Worm (Caenorhabditis elegans) whole organism, L4 larva: ENCODE measurements around the gene dmsr-8.

ENCODE experiments used
- F10B5.3 ChIP-seq: sonication (generic microtip); optimal IDR thresholded peaks from 2 replicates; lab custom pipeline; 2016; ENCODE audit warnings: mild to moderate bottlenecking, missing genetic modification characterization, missing compliant biosample characterization
- Y48G9A.11 ChIP-seq: fragments of 200-800 bp; sonication (Bioruptor generic); IDR thresholded peaks from 2 replicates; pipeline ENCODE4 v1.3.6; 2022; ENCODE audit warnings: missing genetic modification reagents, missing genetic modification characterization, missing compliant biosample characterization
- ZK337.2 ChIP-seq: fragments of 200-800 bp; sonication (Bioruptor generic); IDR thresholded peaks from 2 replicates; pipeline ENCODE4 v1.3.6; 2022; ENCODE audit warnings: missing genetic modification reagents, missing genetic modification characterization, missing compliant biosample characterization
- ZK546.5 ChIP-seq, 2 experiments: sonication (generic microtip); optimal IDR thresholded peaks; 2 replicates each; lab custom pipeline; 2017; ENCODE audit warnings: missing biosample characterization in 2 of 2, missing genetic modification characterization in 2 of 2
- aha-1 ChIP-seq: fragments of 150-350 bp; peaks from one replicate; lab custom pipeline; 2014; ENCODE audit warnings: missing biosample characterization, missing genetic modification characterization
- ama-1 ChIP-seq: fragments of 150-350 bp; optimal IDR thresholded peaks from 2 replicates; lab custom pipeline; 2014; ENCODE audit warnings: inconsistent platforms, mixed read lengths
- arid-1 ChIP-seq: fragments of 200-800 bp; sonication (Bioruptor generic); conservative IDR thresholded peaks from 2 replicates; pipeline ENCODE4 v1.3.6; 2022; ENCODE audit warnings: missing genetic modification reagents, missing genetic modification characterization, missing compliant biosample characterization
- ceh-20 ChIP-seq: fragments of 200-800 bp; sonication (Bioruptor generic); IDR thresholded peaks from 2 replicates; pipeline ENCODE4 v1.3.6; 2022; ENCODE audit warnings: missing genetic modification reagents, missing genetic modification characterization, missing compliant biosample characterization
- ceh-28 ChIP-seq: fragments of 150-350 bp; optimal IDR thresholded peaks from 2 replicates; lab custom pipeline; 2014; ENCODE audit warnings: missing biosample characterization, missing genetic modification reagents, missing genetic modification characterization
- ceh-44 ChIP-seq: fragments of 200-800 bp; sonication (Bioruptor generic); IDR thresholded peaks from 2 replicates; pipeline ENCODE4 v1.3.6; 2022; ENCODE audit warnings: missing genetic modification reagents, missing genetic modification characterization, missing compliant biosample characterization
- ceh-62 ChIP-seq: sonication (generic microtip); optimal IDR thresholded peaks from 2 replicates; lab custom pipeline; 2017; ENCODE audit warnings: missing biosample characterization, missing genetic modification characterization
- ceh-82 ChIP-seq: sonication (generic microtip); optimal IDR thresholded peaks from 2 replicates; lab custom pipeline; 2017; ENCODE audit warnings: missing biosample characterization, missing genetic modification characterization
- cey-2 ChIP-seq: sonication (generic microtip); optimal IDR thresholded peaks from 3 replicates; lab custom pipeline; 2017; ENCODE audit warnings: missing genetic modification characterization, mild to moderate bottlenecking, missing compliant biosample characterization, antibody characterized with exemption, borderline replicate concordance; ENCODE audit not compliant: insufficient read depth
- daf-12 ChIP-seq: fragments of 150-350 bp; optimal IDR thresholded peaks from 2 replicates; lab custom pipeline; 2014; ENCODE audit warnings: missing biosample characterization, missing genetic modification reagents, missing genetic modification characterization
- daf-16 ChIP-seq, 3 experiments: sonication (generic microtip); optimal IDR thresholded peaks; 2 replicates each; lab custom pipeline; 2016 to 2017; ENCODE audit warnings: missing genetic modification characterization in 3 of 3, missing genetic modification reagents in 3 of 3, mild to moderate bottlenecking in 2 of 3, missing compliant biosample characterization in 2 of 3, missing biosample characterization in 1 of 3, moderate library complexity in 1 of 3
- daf-19 ChIP-seq: fragments of 200-800 bp; sonication (Bioruptor generic); conservative IDR thresholded peaks from 2 replicates; pipeline ENCODE4 v1.3.6; 2022; ENCODE audit warnings: missing genetic modification characterization, missing compliant biosample characterization
- daf-8 ChIP-seq: fragments of 200-800 bp; sonication (Bioruptor generic); IDR thresholded peaks from 2 replicates; pipeline ENCODE4 v1.3.6; 2022; ENCODE audit warnings: missing genetic modification characterization, missing compliant biosample characterization
- dmd-6 ChIP-seq: fragments of 200-800 bp; sonication (Bioruptor generic); IDR thresholded peaks from 2 replicates; pipeline ENCODE4 v1.3.6; 2022; ENCODE audit warnings: missing genetic modification reagents, missing genetic modification characterization, missing compliant biosample characterization
- dmd-8 ChIP-seq: fragments of 200-800 bp; sonication (Bioruptor generic); IDR thresholded peaks from 2 replicates; pipeline ENCODE4 v1.3.6; 2022; ENCODE audit warnings: missing genetic modification characterization, missing compliant biosample characterization
- dve-1 ChIP-seq: sonication (generic microtip); optimal IDR thresholded peaks from 2 replicates; lab custom pipeline; 2017; ENCODE audit warnings: antibody characterized with exemption, mild to moderate bottlenecking, missing genetic modification characterization, missing compliant biosample characterization; ENCODE audit not compliant: insufficient read depth
- fkh-10 ChIP-seq: fragments of 150-350 bp; optimal IDR thresholded peaks from 2 replicates; lab custom pipeline; 2014; ENCODE audit warnings: missing biosample characterization, missing genetic modification reagents, missing genetic modification characterization
- fos-1 ChIP-seq: fragments of 150-350 bp; optimal IDR thresholded peaks from 2 replicates; lab custom pipeline; 2014; ENCODE audit warnings: missing biosample characterization, missing genetic modification characterization
- hif-1 ChIP-seq, 2 experiments: sonication (generic microtip); optimal IDR thresholded peaks; 2 replicates each; lab custom pipeline; 2016 to 2017; ENCODE audit warnings: missing compliant biosample characterization in 2 of 2, missing genetic modification characterization in 2 of 2, missing genetic modification reagents in 2 of 2, missing genotype in 2 of 2, mild to moderate bottlenecking in 1 of 2
- hlh-30 ChIP-seq: sonication (generic microtip); optimal IDR thresholded peaks from 2 replicates; lab custom pipeline; 2017; ENCODE audit warnings: antibody characterized with exemption, mild to moderate bottlenecking, missing genetic modification characterization, missing compliant biosample characterization; ENCODE audit not compliant: insufficient read depth
- lin-1 ChIP-seq: fragments of 200-800 bp; sonication (Bioruptor generic); IDR thresholded peaks from 2 replicates; pipeline ENCODE4 v1.3.6; 2022; ENCODE audit warnings: missing genetic modification reagents, missing genetic modification characterization, missing compliant biosample characterization
- lin-29 ChIP-seq: fragments of 200-800 bp; sonication (Bioruptor generic); IDR thresholded peaks from 2 replicates; pipeline ENCODE4 v1.3.6; 2022; ENCODE audit warnings: missing genetic modification reagents, missing genetic modification characterization, missing compliant biosample characterization
- lir-3 ChIP-seq: sonication (generic microtip); optimal IDR thresholded peaks from 2 replicates; lab custom pipeline; 2016; ENCODE audit warnings: mild to moderate bottlenecking, missing genetic modification characterization, missing compliant biosample characterization
- madf-5 ChIP-seq, 2 experiments: fragments of 200-800 bp; sonication (Bioruptor generic); IDR thresholded peaks; 2 replicates each; pipeline ENCODE4 v1.3.6; 2022; ENCODE audit warnings: missing compliant biosample characterization in 2 of 2, missing genetic modification characterization in 2 of 2
- mdl-1 ChIP-seq, 2 experiments: fragments of 150-350 bp in 1 of 2; sonication (generic microtip) in 1 of 2; optimal IDR thresholded peaks; 2 replicates each; lab custom pipeline; 2014 to 2017; ENCODE audit warnings: missing biosample characterization in 2 of 2, missing genetic modification characterization in 2 of 2
- mdt-29 ChIP-seq: fragments of 200-800 bp; sonication (Bioruptor generic); IDR thresholded peaks from 2 replicates; pipeline ENCODE4 v1.3.6; 2022; ENCODE audit warnings: missing genetic modification reagents, missing genetic modification characterization, missing compliant biosample characterization
- mes-2 ChIP-seq: sonication (generic microtip); optimal IDR thresholded peaks from 2 replicates; lab custom pipeline; 2016; ENCODE audit warnings: missing genotype, mild to moderate bottlenecking, missing genetic modification characterization, missing compliant biosample characterization; ENCODE audit not compliant: poor library complexity, severe bottlenecking
- nhr-102 ChIP-seq: sonication (generic microtip); optimal IDR thresholded peaks from 2 replicates; lab custom pipeline; 2016; ENCODE audit warnings: mild to moderate bottlenecking, missing genetic modification characterization, moderate library complexity, missing compliant biosample characterization
- nhr-111 ChIP-seq: fragments of 200-800 bp; sonication (Bioruptor generic); optimal IDR thresholded peaks from 2 replicates; lab custom pipeline; 2018; ENCODE audit warnings: mild to moderate bottlenecking, missing genetic modification characterization, missing compliant biosample characterization
- nhr-237 ChIP-seq: sonication (generic microtip); optimal IDR thresholded peaks from 2 replicates; lab custom pipeline; 2017; ENCODE audit warnings: missing biosample characterization, missing genetic modification characterization
- nhr-25 ChIP-seq: sonication (generic microtip); optimal IDR thresholded peaks from 2 replicates; lab custom pipeline; 2017; ENCODE audit warnings: missing genetic modification characterization, mild to moderate bottlenecking, missing compliant biosample characterization, antibody characterized with exemption, moderate library complexity, borderline replicate concordance; ENCODE audit not compliant: insufficient read depth
- nhr-6 ChIP-seq: fragments of 150-350 bp; optimal IDR thresholded peaks from 2 replicates; lab custom pipeline; 2014; ENCODE audit warnings: missing biosample characterization, missing genetic modification characterization
- nhr-76 ChIP-seq: fragments of 150-350 bp; optimal IDR thresholded peaks from 2 replicates; lab custom pipeline; 2014; ENCODE audit warnings: missing biosample characterization, missing genetic modification characterization
- pha-4 ChIP-seq, 2 experiments: fragments of 150-350 bp in 1 of 2; fragments of 200-800 bp in 1 of 2; sonication (Bioruptor generic) in 1 of 2; IDR thresholded peaks in 1 of 2; optimal IDR thresholded peaks in 1 of 2; 2 replicates each; pipeline versions ENCODE4 v1.3.6 to Lab custom; 2014 to 2022; ENCODE audit warnings: missing genetic modification characterization in 2 of 2, missing genetic modification reagents in 2 of 2, missing biosample characterization in 1 of 2, missing compliant biosample characterization in 1 of 2
- set-16 ChIP-seq: fragments of 200-800 bp; sonication (Bioruptor generic); IDR thresholded peaks from 2 replicates; pipeline ENCODE4 v1.3.6; 2022; ENCODE audit warnings: missing genetic modification reagents, missing genetic modification characterization, missing compliant biosample characterization
- skn-1 ChIP-seq: fragments of 150-350 bp; optimal IDR thresholded peaks from 2 replicates; lab custom pipeline; 2014; ENCODE audit warnings: missing biosample characterization, missing genetic modification characterization
- spr-3 ChIP-seq: fragments of 200-800 bp; sonication (Bioruptor generic); optimal IDR thresholded peaks from 2 replicates; lab custom pipeline; 2018; ENCODE audit warnings: mild to moderate bottlenecking, missing genetic modification characterization, missing compliant biosample characterization
- tra-1 ChIP-seq: fragments of 200-800 bp; sonication (Bioruptor generic); IDR thresholded peaks from 2 replicates; pipeline ENCODE4 v1.3.6; 2022; ENCODE audit warnings: missing genetic modification reagents, missing genetic modification characterization, missing compliant biosample characterization
- unc-62 ChIP-seq, 3 experiments: fragments of 150-350 bp in 1 of 3; sonication (generic microtip); optimal IDR thresholded peaks in 2 of 3; peaks in 1 of 3; 1 replicate in 1 of 3; 2 replicates in 2 of 3; lab custom pipeline; 2014 to 2017; ENCODE audit warnings: missing biosample characterization in 3 of 3, missing genetic modification characterization in 3 of 3, missing genetic modification reagents in 3 of 3, missing genotype in 1 of 3
- zfp-2 ChIP-seq: sonication (generic microtip); optimal IDR thresholded peaks from 2 replicates; lab custom pipeline; 2016; ENCODE audit warnings: mild to moderate bottlenecking, missing genetic modification characterization, missing compliant biosample characterization
- zfp-3 ChIP-seq: fragments of 200-800 bp; sonication (Bioruptor generic); conservative IDR thresholded peaks from 2 replicates; pipeline ENCODE4 v1.3.6; 2022; ENCODE audit warnings: missing genetic modification reagents, missing genetic modification characterization, missing compliant biosample characterization
- ztf-11 ChIP-seq: fragments of 150-350 bp; optimal IDR thresholded peaks from 2 replicates; lab custom pipeline; 2014; ENCODE audit warnings: missing biosample characterization, missing genetic modification characterization

Gene dmsr-8

ce11 chrV:10468190-10468589 lies 46.0 kb downstream of the dmsr-8 start, which contains the start of gene egl-9 (continued):
- TF ChIP-seq daf-19 (GFP tag; lab: Robert Waterston, UW) = no peak
- TF ChIP-seq fkh-10 (GFP tag; lab: Kevin White, UChicago) = no peak
- no peak for TF ChIP-seq lir-3
- no peak for TF ChIP-seq ceh-28
- no peak for TF ChIP-seq skn-1 (tag; lab: Kevin White, UChicago)
- TF ChIP-seq ceh-62 (tag; lab: Kevin White, UChicago) = no peak
- no peak for TF ChIP-seq daf-16 (GFP tag; optimal IDR thresholded peaks at IDR 0.05; lab: Kevin White, UChicago)
- TF ChIP-seq daf-16 (tag; optimal IDR thresholded peaks at IDR 0.05; lab: Kevin White, UChicago) = peak; percentile 65
- peak; percentile 59 for TF ChIP-seq ama-1 (lab: Kevin White, UChicago)
- TF ChIP-seq ceh-82 (tag; lab: Kevin White, UChicago) = no peak
- no peak for TF ChIP-seq arid-1 (GFP tag; lab: Robert Waterston, UW)
- TF ChIP-seq daf-8 = no peak
- no peak for TF ChIP-seq dmd-8 (GFP tag; lab: Robert Waterston, UW)
- peak; percentile 31; the same call in 1 of the 2 replicates for TF ChIP-seq tra-1
- TF ChIP-seq dmd-6 = peak; percentile 91
- peak; percentile 56 for TF ChIP-seq zfp-3 (GFP tag; lab: Robert Waterston, UW)
- peak; percentile 99 for TF ChIP-seq aha-1 (tag; lab: Kevin White, UChicago)
- no peak for TF ChIP-seq ztf-11
- no peak for TF ChIP-seq madf-5 (GFP tag; IDR thresholded peaks at IDR 0.05; lab: Robert Waterston, UW)
- TF ChIP-seq mdt-29 (GFP tag; lab: Robert Waterston, UW) = peak; percentile 33; the same call in 1 of the 2 replicates
- TF ChIP-seq ZK337.2 (GFP tag; lab: Robert Waterston, UW) = no peak
- TF ChIP-seq F10B5.3 (tag; lab: Kevin White, UChicago) = no peak
- no peak for TF ChIP-seq Y48G9A.11 (GFP tag; lab: Robert Waterston, UW)
- no peak for TF ChIP-seq nhr-237
- no peak for TF ChIP-seq ZK546.5 (tag; optimal IDR thresholded peaks at IDR 0.05; lab: Kevin White, UChicago)
- 0 out of 2 replicates have a peak, but pooled peaks have one; percentile 48 for TF ChIP-seq ceh-20 (GFP tag; lab: Robert Waterston, UW)
- no peak for TF ChIP-seq nhr-76
- TF ChIP-seq nhr-25 (tag; lab: Kevin White, UChicago) = no peak
- no peak for TF ChIP-seq nhr-6 (tag; lab: Kevin White, UChicago)
- TF ChIP-seq spr-3 (GFP tag; lab: Kevin White, UChicago) = no peak
- TF ChIP-seq zfp-2 (tag; lab: Kevin White, UChicago) = no peak
- 0 out of 2 replicates have a peak, but pooled peaks have one; percentile 15 for TF ChIP-seq lin-1 (GFP tag; lab: Robert Waterston, UW)
- peak; percentile 82 for TF ChIP-seq dve-1 (tag; lab: Kevin White, UChicago)
- no peak for TF ChIP-seq nhr-111 (GFP tag; lab: Kevin White, UChicago)
- no peak for TF ChIP-seq lin-29 (GFP tag; lab: Robert Waterston, UW)
- TF ChIP-seq ceh-44 (GFP tag; lab: Robert Waterston, UW) = no peak

- TF ChIP-seq unc-62 (GFP tag; optimal IDR thresholded peaks at IDR 0.05 in 1 of 2; lab: Kevin White, UChicago) (peak in 1 of 2 experiments; percentile 90), unc-62 (tag; optimal IDR thresholded peaks at IDR 0.05; lab: Kevin White, UChicago) (no peak), aha-1 (tag; lab: Kevin White, UChicago) (peak; percentile 13), daf-12 (tag; lab: Kevin White, UChicago) (no peak)
Measured at ce11 chrV:10467659-10468058, 46.5 kb downstream of the dmsr-8 start.

- TF ChIP-seq madf-5 (GFP tag; IDR thresholded peaks at IDR 0.05; lab: Robert Waterston, UW) = no peak
- no peak for TF ChIP-seq pha-4 (GFP tag; IDR thresholded peaks at IDR 0.05; lab: Robert Waterston, UW)
- TF ChIP-seq pha-4 (tag; optimal IDR thresholded peaks at IDR 0.05; lab: Kevin White, UChicago) = no peak
- peak; percentile 2 for TF ChIP-seq mes-2 (tag; lab: Kevin White, UChicago)
- no peak for TF ChIP-seq hif-1 (tag; optimal IDR thresholded peaks at IDR 0.05; lab: Kevin White, UChicago)
- TF ChIP-seq daf-16 (GFP tag; optimal IDR thresholded peaks at IDR 0.05; lab: Kevin White, UChicago) = no peak
- TF ChIP-seq daf-16 (tag; optimal IDR thresholded peaks at IDR 0.05; lab: Kevin White, UChicago) = peak; percentile 15
- TF ChIP-seq mdl-1 (tag; optimal IDR thresholded peaks at IDR 0.05; lab: Kevin White, UChicago) = no peak
- TF ChIP-seq set-16 (GFP tag; lab: Robert Waterston, UW) = no peak
- no peak for TF ChIP-seq nhr-102 (tag; lab: Kevin White, UChicago)
- no peak for TF ChIP-seq cey-2 (tag; lab: Kevin White, UChicago)
- no peak for TF ChIP-seq fos-1 (tag; lab: Kevin White, UChicago)
- TF ChIP-seq ceh-82 (tag; lab: Kevin White, UChicago) = no peak
- peak; percentile 58 for TF ChIP-seq ama-1 (lab: Kevin White, UChicago)
- no peak for TF ChIP-seq F10B5.3 (tag; lab: Kevin White, UChicago)
- peak; percentile 71 for TF ChIP-seq hlh-30
Measured at ce11 chrV:10467104-10467503, 47.1 kb downstream of the dmsr-8 start.
